Worm (Caenorhabditis elegans): ENCODE measurements around the gene emc-5.

Gene emc-5

DNA sequence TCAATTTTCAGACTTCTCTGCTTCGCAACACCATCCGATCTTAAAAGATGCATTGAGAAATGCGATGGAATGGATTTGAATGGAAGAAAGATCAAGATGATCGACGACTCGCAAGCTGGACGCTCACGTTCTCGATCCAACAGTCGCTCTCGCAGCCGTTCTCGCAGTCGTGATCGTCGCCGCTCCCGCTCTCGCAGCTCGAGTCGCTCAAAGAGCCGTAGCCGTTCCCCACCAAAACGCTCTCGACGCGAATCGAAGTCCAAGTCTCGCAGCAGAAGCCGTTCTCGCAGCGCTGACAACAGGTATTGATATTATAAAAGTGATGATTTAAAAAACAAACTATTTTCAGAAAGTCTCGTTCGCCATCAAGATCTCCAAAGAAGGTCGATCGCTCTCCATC, 41.4 kb upstream of the emc-5 start:
- TF ChIP-seq unc-3 (GFP tag; conservative IDR thresholded peaks at IDR 0.05) (no peak), unc-3 (tag; optimal IDR thresholded peaks at IDR 0.05) (no peak), pax-1 (tag; optimal IDR thresholded peaks at IDR 0.05) (no peak), ama-1 (optimal IDR thresholded peaks at IDR 0.05) (no peak), unc-86 (tag; optimal IDR thresholded peaks at IDR 0.05) (no peak), odd-2 (tag; optimal IDR thresholded peaks at IDR 0.05) (no peak), C08G9.2 (tag; optimal IDR thresholded peaks at IDR 0.05) (no peak), ceh-19 (GFP tag; optimal IDR thresholded peaks at IDR 0.05) (no peak), nfya-1 (tag; optimal IDR thresholded peaks at IDR 0.05) (no peak), fax-1 (tag; optimal IDR thresholded peaks at IDR 0.05) (no peak), dmd-4 (tag; optimal IDR thresholded peaks at IDR 0.05; ENCODE audit: borderline replicate concordance) (no peak), hlh-8 (tag; optimal IDR thresholded peaks at IDR 0.05) (no peak), lim-6 (tag; optimal IDR thresholded peaks at IDR 0.05) (no peak), ceh-45 (GFP tag; IDR thresholded peaks at IDR 0.05) (no peak), hlh-13 (GFP tag; optimal IDR thresholded peaks at IDR 0.05) (no peak), tbx-7 (tag; optimal IDR thresholded peaks at IDR 0.05) (no peak)

DNA sequence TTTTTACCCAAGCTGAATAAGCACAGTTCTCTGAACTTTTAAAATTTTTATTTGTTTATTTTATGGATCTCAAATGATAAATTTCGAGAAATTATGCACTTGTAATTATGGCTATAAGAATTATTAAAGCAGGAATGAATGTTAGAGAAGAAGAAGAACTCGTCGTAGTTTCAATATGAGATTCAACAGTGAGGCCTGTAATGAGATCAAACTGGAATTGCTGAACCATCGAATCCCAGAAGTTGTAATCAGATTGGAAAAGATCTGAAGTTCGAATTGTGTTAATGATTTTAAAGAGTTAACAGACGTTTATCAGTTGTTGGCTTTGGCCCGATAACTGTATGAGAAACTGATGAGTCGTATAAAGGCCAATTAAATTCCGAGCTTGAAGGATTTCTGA, 40.9 kb upstream of the emc-5 start:
- TF ChIP-seq ceh-34 (tag; optimal IDR thresholded peaks at IDR 0.05) (no peak), ceh-6 (GFP tag; optimal IDR thresholded peaks at IDR 0.05) (no peak)

DNA sequence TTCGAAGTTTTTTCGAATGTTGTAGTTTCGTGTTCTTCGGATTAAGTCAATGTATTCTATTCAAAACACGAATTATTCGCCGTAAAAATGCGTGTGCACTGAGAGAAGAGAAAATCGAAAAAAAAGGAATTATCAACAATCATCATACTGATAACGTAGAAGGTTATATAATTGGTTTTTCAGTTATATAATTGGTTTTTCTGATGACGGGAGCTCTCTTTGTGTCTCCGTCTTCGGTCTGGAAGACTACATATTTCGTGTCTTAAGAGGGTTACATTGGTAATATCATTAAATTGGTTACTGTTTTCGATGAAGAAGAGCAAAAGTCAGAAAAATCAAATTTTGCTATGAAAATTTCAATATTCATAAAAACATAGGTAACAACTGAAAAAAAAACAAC, 36.7 kb upstream of the emc-5 start:
- TF ChIP-seq ets-4 (tag; optimal IDR thresholded peaks at IDR 0.05) (no peak), ceh-30 (tag; optimal IDR thresholded peaks at IDR 0.05) (no peak), ceh-18 (tag; optimal IDR thresholded peaks at IDR 0.05) (no peak), ceh-22 (tag; optimal IDR thresholded peaks at IDR 0.05) (no peak), pag-3 (tag; optimal IDR thresholded peaks at IDR 0.05; ENCODE audit: borderline replicate concordance) (no peak), ceh-34 (tag; optimal IDR thresholded peaks at IDR 0.05) (no peak), sdc-2 (tag; optimal IDR thresholded peaks at IDR 0.05) (no peak), gmeb-2 (tag; optimal IDR thresholded peaks at IDR 0.05) (no peak), npax-4 (tag; optimal IDR thresholded peaks at IDR 0.05) (no peak), hlh-13 (GFP tag; optimal IDR thresholded peaks at IDR 0.05) (no peak), ztf-16 (tag; optimal IDR thresholded peaks at IDR 0.05) (no peak), lim-6 (tag; optimal IDR thresholded peaks at IDR 0.05) (no peak), mec-3 (tag; optimal IDR thresholded peaks at IDR 0.05; ENCODE audit: borderline replicate concordance) (no peak), fkh-6 (tag; optimal IDR thresholded peaks at IDR 0.05) (no peak), ttx-3 (tag; optimal IDR thresholded peaks at IDR 0.05) (no peak), ceh-9 (tag; optimal IDR thresholded peaks at IDR 0.05) (no peak)

DNA sequence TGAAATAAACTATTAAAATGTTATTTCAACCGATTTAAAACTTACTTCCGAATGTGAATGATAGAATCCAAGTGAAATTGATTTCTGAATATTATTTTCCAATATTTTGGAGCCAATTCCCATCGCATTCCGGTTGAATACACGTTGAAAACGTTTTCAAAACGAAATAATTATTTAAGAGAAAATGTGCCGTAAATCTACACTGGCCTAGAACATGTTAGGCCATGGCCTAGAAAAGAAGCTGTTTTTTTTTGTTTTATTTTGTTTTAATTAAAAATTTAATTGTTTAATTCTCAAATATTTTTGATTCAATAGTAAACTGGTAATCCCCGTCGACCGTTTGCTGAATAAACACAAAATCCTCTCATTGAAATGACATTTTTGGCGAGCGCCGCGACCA, 32.7 kb upstream of the emc-5 start:
- TF ChIP-seq ceh-31 (tag; optimal IDR thresholded peaks at IDR 0.05) = peak; percentile 9
- TF ChIP-seq elt-2 (tag; optimal IDR thresholded peaks at IDR 0.05) = peak; percentile 8
- no peak for TF ChIP-seq unc-3 (GFP tag; conservative IDR thresholded peaks at IDR 0.05)
- TF ChIP-seq unc-3 (tag; optimal IDR thresholded peaks at IDR 0.05) = no peak

DNA sequence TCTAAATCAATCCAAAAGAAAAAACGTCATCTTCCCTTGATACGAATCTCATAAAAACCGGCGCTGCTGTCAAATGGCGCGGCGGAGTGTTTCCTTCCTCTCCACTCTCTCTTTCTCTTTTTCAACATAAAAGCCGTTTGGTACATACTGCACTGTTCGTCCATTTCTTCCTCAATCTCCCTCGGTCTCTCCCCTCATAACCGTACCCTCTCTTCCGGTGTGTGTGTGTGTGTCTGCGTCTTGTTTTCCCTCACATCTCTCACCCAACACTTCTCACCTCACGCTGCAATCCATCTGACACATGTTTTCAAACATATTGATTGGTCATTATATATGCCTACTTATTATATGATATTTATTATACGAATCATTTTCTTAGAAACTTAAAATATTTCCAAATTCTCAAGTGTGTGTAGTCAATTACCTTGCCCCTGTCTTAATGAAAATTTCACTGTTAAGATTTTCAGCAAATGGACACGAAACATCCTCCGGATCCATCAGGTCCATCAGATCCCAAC, 32.1 kb upstream of the emc-5 start, which contains the start of the genes aars-1 and rga-1:
aars-1 (minus strand) TSS at position 71 of the 518 bp plus-strand sequence.
rga-1 (plus strand) TSS at position 468 of the 518 bp plus-strand sequence.
- TF ChIP-seq sox-2 (GFP tag; IDR thresholded peaks at IDR 0.05) (no peak), nhr-11 (tag; optimal IDR thresholded peaks at IDR 0.05) (no peak), tbx-2 (tag; optimal IDR thresholded peaks at IDR 0.05) (peak; percentile 61), hlh-30 (tag; optimal IDR thresholded peaks at IDR 0.05; ENCODE audit: insufficient read depth) (peak; percentile 51), unc-55 (GFP tag; optimal IDR thresholded peaks at IDR 0.05) (peak; percentile 55), eyg-1 (tag; optimal IDR thresholded peaks at IDR 0.05) (no peak), ceh-34 (tag; optimal IDR thresholded peaks at IDR 0.05) (no peak), nfya-1 (tag; optimal IDR thresholded peaks at IDR 0.05) (peak; percentile 67), ref-2 (tag; optimal IDR thresholded peaks at IDR 0.05) (peak; percentile 43), fax-1 (tag; optimal IDR thresholded peaks at IDR 0.05) (no peak)
